Worm (Caenorhabditis elegans) whole organism, young adult: Measurements from ENCODE around the gene dod-19.

Source experiments
- B0019.2 ChIP-seq: fragments of 200-800 bp; sonication (Bioruptor generic); conservative IDR thresholded peaks from 2 replicates; pipeline ENCODE4 v1.3.6; 2022; ENCODE audit warnings: missing genetic modification reagents, missing genetic modification characterization, missing compliant biosample characterization
- B0261.1 ChIP-seq: sonication (generic microtip); optimal IDR thresholded peaks from 2 replicates; lab custom pipeline; 2016; ENCODE audit warnings: mild to moderate bottlenecking, missing genetic modification characterization, moderate library complexity, missing compliant biosample characterization
- B0336.3 ChIP-seq: fragments of 200-800 bp; sonication (Bioruptor generic); IDR thresholded peaks from 2 replicates; pipeline ENCODE4 v1.3.6; 2022; ENCODE audit warnings: missing genetic modification characterization, missing compliant biosample characterization
- C06A6.2 ChIP-seq: fragments of 200-800 bp; sonication (Bioruptor generic); conservative IDR thresholded peaks from 2 replicates; pipeline ENCODE4 v1.3.6; 2022; ENCODE audit warnings: missing genetic modification characterization, missing compliant biosample characterization
- D2030.7 ChIP-seq: fragments of 200-800 bp; sonication (Bioruptor generic); IDR thresholded peaks from 2 replicates; pipeline ENCODE4 v1.3.6; 2022; ENCODE audit warnings: missing genetic modification reagents, missing genetic modification characterization, missing compliant biosample characterization
- F22D6.2 ChIP-seq: sonication (generic microtip); optimal IDR thresholded peaks from 2 replicates; lab custom pipeline; 2016; ENCODE audit warnings: mild to moderate bottlenecking, missing genetic modification characterization, missing compliant biosample characterization
- F33H1.4 ChIP-seq: fragments of 200-800 bp; sonication (Bioruptor generic); IDR thresholded peaks from 2 replicates; pipeline ENCODE4 v1.3.6; 2022; ENCODE audit warnings: missing genetic modification reagents, missing genetic modification characterization, missing compliant biosample characterization
- F57C9.4 ChIP-seq: sonication (generic microtip); optimal IDR thresholded peaks from 2 replicates; lab custom pipeline; 2017; ENCODE audit warnings: mild to moderate bottlenecking, missing genetic modification characterization, missing compliant biosample characterization
- K12H6.12 ChIP-seq: fragments of 200-800 bp; sonication (Bioruptor generic); optimal IDR thresholded peaks from 2 replicates; lab custom pipeline; 2018; ENCODE audit warnings: mild to moderate bottlenecking, missing genetic modification characterization, missing compliant biosample characterization
- Y56A3A.18 ChIP-seq: fragments of 200-800 bp; sonication (Bioruptor generic); IDR thresholded peaks from 2 replicates; pipeline ENCODE4 v1.3.6; 2022; ENCODE audit warnings: missing genetic modification reagents, missing genetic modification characterization, missing compliant biosample characterization
- Y67H2A.10 ChIP-seq: fragments of 200-800 bp; sonication (Bioruptor generic); conservative IDR thresholded peaks from 2 replicates; pipeline ENCODE4 v1.3.6; 2022; ENCODE audit warnings: missing genetic modification reagents, missing genetic modification characterization, missing compliant biosample characterization
- attf-5 ChIP-seq: fragments of 200-800 bp; sonication (Bioruptor generic); optimal IDR thresholded peaks from 2 replicates; lab custom pipeline; 2018; ENCODE audit warnings: mild to moderate bottlenecking, missing genetic modification characterization, missing compliant biosample characterization
- cebp-1 ChIP-seq, 2 experiments: fragments of 200-800 bp in 1 of 2; sonication (Bioruptor generic) in 1 of 2; sonication (generic microtip) in 1 of 2; IDR thresholded peaks in 1 of 2; optimal IDR thresholded peaks in 1 of 2; 2 replicates each; pipeline versions ENCODE4 v1.3.6 to Lab custom; 2017 to 2022; ENCODE audit warnings: missing compliant biosample characterization in 2 of 2, missing genetic modification characterization in 2 of 2, mild to moderate bottlenecking in 1 of 2, missing genetic modification reagents in 1 of 2, moderate library complexity in 1 of 2
- die-1 ChIP-seq: sonication (generic microtip); optimal IDR thresholded peaks from 2 replicates; lab custom pipeline; 2016; ENCODE audit warnings: missing genotype, mild to moderate bottlenecking, missing genetic modification characterization, missing compliant biosample characterization
- dpl-1 ChIP-seq: fragments of 150-350 bp; optimal IDR thresholded peaks from 2 replicates; lab custom pipeline; 2014; ENCODE audit warnings: missing biosample characterization, missing genetic modification reagents, missing genetic modification characterization
- egl-18 ChIP-seq: fragments of 200-800 bp; sonication (Bioruptor generic); IDR thresholded peaks from 2 replicates; pipeline ENCODE4 v1.3.6; 2022; ENCODE audit warnings: missing genetic modification reagents, missing genetic modification characterization, missing compliant biosample characterization
- egl-44 ChIP-seq: fragments of 200-800 bp; sonication (Bioruptor generic); IDR thresholded peaks from 2 replicates; pipeline ENCODE4 v1.3.6; 2022; ENCODE audit warnings: missing genetic modification reagents, missing genetic modification characterization, missing compliant biosample characterization
- lin-26 ChIP-seq: fragments of 200-800 bp; sonication (Bioruptor generic); IDR thresholded peaks from 2 replicates; pipeline ENCODE4 v1.3.6; 2022; ENCODE audit warnings: missing genetic modification reagents, missing genetic modification characterization, missing compliant biosample characterization
- lin-40 ChIP-seq: sonication (generic microtip); optimal IDR thresholded peaks from 2 replicates; lab custom pipeline; 2016; ENCODE audit warnings: missing genetic modification characterization, mild to moderate bottlenecking, missing compliant biosample characterization, missing genotype, missing genetic modification reagents
- lin-54 ChIP-seq: fragments of 200-800 bp; sonication (Bioruptor generic); optimal IDR thresholded peaks from 2 replicates; lab custom pipeline; 2018; ENCODE audit warnings: mild to moderate bottlenecking, missing genetic modification characterization, missing compliant biosample characterization
- madf-8 ChIP-seq: fragments of 200-800 bp; sonication (Bioruptor generic); conservative IDR thresholded peaks from 2 replicates; pipeline ENCODE4 v1.3.6; 2022; ENCODE audit warnings: missing genetic modification reagents, missing genetic modification characterization, missing compliant biosample characterization
- nfya-2 ChIP-seq: fragments of 200-800 bp; sonication (Bioruptor generic); IDR thresholded peaks from 2 replicates; pipeline ENCODE4 v1.3.6; 2022; ENCODE audit warnings: missing genetic modification reagents, missing genetic modification characterization, missing compliant biosample characterization
- nfyb-1 ChIP-seq: fragments of 200-800 bp; sonication (Bioruptor generic); IDR thresholded peaks from 2 replicates; pipeline ENCODE4 v1.3.6; 2022; ENCODE audit warnings: missing genetic modification reagents, missing genetic modification characterization, missing compliant biosample characterization
- nhr-80 ChIP-seq: sonication (generic microtip); optimal IDR thresholded peaks from 2 replicates; lab custom pipeline; 2016; ENCODE audit warnings: missing genetic modification characterization, missing compliant biosample characterization
- nhr-90 ChIP-seq: sonication (generic microtip); optimal IDR thresholded peaks from 2 replicates; lab custom pipeline; 2016; ENCODE audit warnings: missing genotype, mild to moderate bottlenecking, missing genetic modification characterization, missing compliant biosample characterization
- pbrm-1 ChIP-seq: fragments of 200-800 bp; sonication (Bioruptor generic); IDR thresholded peaks from 2 replicates; pipeline ENCODE4 v1.3.6; 2022; ENCODE audit warnings: missing genetic modification reagents, missing genetic modification characterization, missing compliant biosample characterization
- repo-1 ChIP-seq: sonication (generic microtip); optimal IDR thresholded peaks from 2 replicates; lab custom pipeline; 2017; ENCODE audit warnings: mild to moderate bottlenecking, missing genetic modification characterization, missing compliant biosample characterization
- snpc-4 ChIP-seq, 5 experiments: fragments of 150-350 bp in 1 of 5; sonication (generic microtip) in 4 of 5; optimal IDR thresholded peaks; 2 replicates each; lab custom pipeline; 2014 to 2018; ENCODE audit warnings: missing genetic modification characterization in 5 of 5, missing biosample characterization in 3 of 5, antibody characterized with exemption in 2 of 5, mild to moderate bottlenecking in 2 of 5, missing compliant biosample characterization in 2 of 5, missing genotype in 2 of 5, moderate library complexity in 2 of 5, missing genetic modification reagents in 1 of 5
- somi-1 ChIP-seq: fragments of 200-800 bp; sonication (Bioruptor generic); optimal IDR thresholded peaks from 2 replicates; lab custom pipeline; 2018; ENCODE audit warnings: mild to moderate bottlenecking, missing genetic modification characterization, missing compliant biosample characterization
- unc-130 ChIP-seq: sonication (generic microtip); optimal IDR thresholded peaks from 2 replicates; lab custom pipeline; 2016; ENCODE audit warnings: missing genetic modification reagents, missing genetic modification characterization, missing compliant biosample characterization
- ztf-22 ChIP-seq: fragments of 200-800 bp; sonication (Bioruptor generic); optimal IDR thresholded peaks from 2 replicates; lab custom pipeline; 2018; ENCODE audit warnings: mild to moderate bottlenecking, missing genetic modification characterization, moderate library complexity, missing compliant biosample characterization
- ztf-26 ChIP-seq: sonication (generic microtip); optimal IDR thresholded peaks from 2 replicates; lab custom pipeline; 2017; ENCODE audit warnings: missing genetic modification characterization, missing compliant biosample characterization
- ztf-28 ChIP-seq: fragments of 200-800 bp; sonication (Bioruptor generic); IDR thresholded peaks from 2 replicates; pipeline ENCODE4 v1.3.6; 2022; ENCODE audit warnings: missing genetic modification reagents, missing genetic modification characterization, missing compliant biosample characterization
- ztf-6 ChIP-seq: fragments of 200-800 bp; sonication (Bioruptor generic); IDR thresholded peaks from 2 replicates; pipeline ENCODE4 v1.3.6; 2022; ENCODE audit warnings: missing genetic modification reagents, missing genetic modification characterization, missing compliant biosample characterization

Gene dod-19

DNA sequence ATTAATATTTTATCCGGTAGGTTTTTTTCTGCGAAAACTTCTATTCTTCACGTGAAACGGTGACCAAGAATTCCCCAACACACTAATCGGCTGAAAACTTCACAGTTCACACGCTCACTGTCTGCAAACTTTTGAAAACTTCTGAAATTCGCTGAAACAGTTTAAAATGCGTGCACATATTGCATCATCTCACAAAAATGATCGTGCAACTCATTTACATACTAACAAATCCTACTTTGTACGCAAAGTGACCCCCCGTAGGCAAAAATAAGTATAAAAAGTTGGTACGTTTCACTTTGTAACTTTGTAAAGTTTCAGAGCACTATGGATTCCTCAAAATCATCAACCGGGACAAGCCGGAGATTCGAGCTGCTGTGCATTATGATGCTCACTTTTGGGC is 26.2 kb downstream of the dod-19 start, which contains the start of gene ZK6.6:
Gene ZK6.6 (plus strand): TSS at position 301 of the 400 bp plus-strand sequence.
- TF ChIP-seq repo-1 (peak; percentile 13), D2030.7 (GFP tag; lab: Robert Waterston, UW) (no peak), cebp-1 (GFP tag; IDR thresholded peaks at IDR 0.05; lab: Robert Waterston, UW) (no peak), cebp-1 (tag; optimal IDR thresholded peaks at IDR 0.05; lab: Kevin White, UChicago) (no peak), K12H6.12 (tag; lab: Kevin White, UChicago) (no peak), B0336.3 (0 out of 2 replicates have a peak, but pooled peaks have one; percentile 23), B0261.1 (tag; lab: Kevin White, UChicago) (no peak), lin-54 (GFP tag; lab: Kevin White, UChicago) (no peak)

ce11 chrV:385488-385887 is 29.1 kb downstream of the dod-19 start, which contains the start of gene lipl-5:
Gene lipl-5, plus strand, starts transcription at chrV:385746.
- TF ChIP-seq cebp-1 (GFP tag; IDR thresholded peaks at IDR 0.05; lab: Robert Waterston, UW): no peak
- peak; percentile 26 for TF ChIP-seq cebp-1 (tag; optimal IDR thresholded peaks at IDR 0.05; lab: Kevin White, UChicago)
- TF ChIP-seq nhr-90 (tag; lab: Kevin White, UChicago): no peak
- no peak for TF ChIP-seq pbrm-1
- no peak for TF ChIP-seq snpc-4 (GFP tag; optimal IDR thresholded peaks at IDR 0.05; lab: Kevin White, UChicago)
- TF ChIP-seq snpc-4 (tag; optimal IDR thresholded peaks at IDR 0.05; lab: Kevin White, UChicago): peak in 1 of 4 experiments; percentile 16
- peak; percentile 10 for TF ChIP-seq ztf-22 (GFP tag; lab: Kevin White, UChicago)
- TF ChIP-seq nhr-80 (tag; lab: Kevin White, UChicago): peak; percentile 79

- peak; percentile 65 for TF ChIP-seq nhr-80 (tag; lab: Kevin White, UChicago)
- no peak for TF ChIP-seq F22D6.2
- 0 out of 2 replicates have a peak, but pooled peaks have one; percentile 58 for TF ChIP-seq nfyb-1
These were observed 30.0 kb downstream of the dod-19 start for ce11 chrV:384511-384910.

DNA sequence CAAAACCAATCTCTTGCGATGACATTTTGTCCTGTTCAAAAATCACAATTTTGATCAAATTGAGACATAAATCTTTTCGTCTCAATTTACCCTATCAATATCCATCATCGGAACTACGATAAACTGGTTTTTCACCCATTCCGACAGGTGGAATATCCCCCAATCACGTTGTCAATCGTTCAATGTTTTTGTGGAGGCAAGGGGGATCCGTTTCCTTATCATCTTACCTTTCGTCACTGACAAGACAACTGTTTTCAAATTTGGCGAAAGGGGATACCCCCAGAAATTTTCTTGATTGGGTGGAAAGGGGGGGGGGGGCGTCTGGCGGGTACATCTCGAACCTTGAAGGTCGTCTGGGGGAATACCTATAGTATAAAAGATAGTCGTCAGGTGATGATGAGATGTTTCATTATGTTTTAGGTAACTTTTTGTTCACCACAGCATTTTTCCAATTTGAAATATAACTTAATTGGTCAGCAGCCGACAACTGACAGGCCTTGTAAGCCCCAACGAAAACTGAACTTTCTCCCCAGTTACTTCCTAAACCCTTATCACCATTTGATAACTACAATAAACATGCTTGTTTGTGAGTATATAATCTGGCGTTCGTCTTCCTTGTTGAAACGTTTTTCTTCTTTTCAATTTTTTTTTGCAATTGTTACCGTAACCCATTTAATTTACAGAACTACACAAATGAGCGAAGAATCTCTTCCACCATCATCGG is 33.2 kb downstream of the dod-19 start, which contains the start of gene ZK6.8:
Gene ZK6.8 (plus strand): TSS at position 682 of the 724 bp plus-strand sequence.
- TF ChIP-seq attf-5 (GFP tag; lab: Kevin White, UChicago) (no peak), snpc-4 (GFP tag; optimal IDR thresholded peaks at IDR 0.05; lab: Kevin White, UChicago) (no peak), snpc-4 (tag; optimal IDR thresholded peaks at IDR 0.05; lab: Kevin White, UChicago) (peak in 3 of 4 experiments; percentile 66 to 73 (median 73)), Y67H2A.10 (no peak), dpl-1 (GFP tag; lab: Kevin White, UChicago) (no peak), F33H1.4 (GFP tag; lab: Robert Waterston, UW) (no peak), unc-130 (GFP tag; lab: Kevin White, UChicago) (no peak), C06A6.2 (GFP tag; lab: Robert Waterston, UW) (0 out of 2 replicates have a peak, but pooled peaks have one; percentile 53), ztf-28 (GFP tag; lab: Robert Waterston, UW) (no peak), lin-54 (GFP tag; lab: Kevin White, UChicago) (no peak), egl-18 (GFP tag; lab: Robert Waterston, UW) (no peak), B0019.2 (GFP tag; lab: Robert Waterston, UW) (no peak), ztf-6 (no peak), madf-8 (GFP tag; lab: Robert Waterston, UW) (no peak), Y56A3A.18 (GFP tag; lab: Robert Waterston, UW) (no peak), somi-1 (GFP tag; lab: Kevin White, UChicago) (peak; percentile 92), cebp-1 (GFP tag; IDR thresholded peaks at IDR 0.05; lab: Robert Waterston, UW) (no peak), cebp-1 (tag; optimal IDR thresholded peaks at IDR 0.05; lab: Kevin White, UChicago) (no peak), F57C9.4 (tag; lab: Kevin White, UChicago) (no peak), B0261.1 (tag; lab: Kevin White, UChicago) (no peak), lin-26 (0 out of 2 replicates have a peak, but pooled peaks have one; percentile 36), F22D6.2 (peak; percentile 19), ztf-26 (peak; percentile 57), die-1 (tag; lab: Kevin White, UChicago) (peak; percentile 42), lin-40 (peak; percentile 48), nfya-2 (GFP tag; lab: Robert Waterston, UW) (no peak), egl-44 (no peak)
